Worm (Caenorhabditis elegans) whole organism, L4/young adult: ENCODE measurements around the gene Y46B2A.3.

ENCODE experiments used
- W03F9.2 ChIP-seq: fragments of 150-350 bp; optimal IDR thresholded peaks from 2 replicates; lab custom pipeline; 2014; ENCODE audit warnings: missing biosample characterization, missing genetic modification characterization
- him-1 ChIP-seq: sonication (generic microtip); optimal IDR thresholded peaks from 2 replicates; lab custom pipeline; 2016; ENCODE audit warnings: missing genotype, missing genetic modification reagents, missing genetic modification characterization, missing compliant biosample characterization

DNA sequence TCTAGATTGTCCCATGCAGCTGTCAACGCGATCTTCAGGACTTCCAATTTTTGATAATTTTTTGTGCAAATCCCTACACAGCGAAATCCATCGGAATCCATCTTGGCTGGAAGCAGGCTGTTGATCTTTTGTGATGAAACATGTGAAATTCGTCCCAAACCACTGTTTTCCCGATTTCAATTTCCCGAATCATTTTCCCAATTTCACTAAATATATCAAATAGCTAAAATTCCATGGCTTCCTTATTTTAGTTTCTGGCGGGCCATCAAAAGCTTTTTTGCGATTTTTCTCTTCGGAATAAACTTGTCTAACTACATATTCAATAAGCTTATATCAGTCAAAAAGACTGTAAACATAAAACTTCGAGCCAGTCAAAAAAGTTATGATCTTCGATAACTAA, 45.2 kb downstream of the Y46B2A.3 start, which contains the start of gene F46F5.8:
- TF ChIP-seq him-1 (no peak), W03F9.2 (tag; lab: Kevin White, UChicago) (no peak)
